Worm (Caenorhabditis elegans): ENCODE results near the gene W01C8.5.

DNA sequence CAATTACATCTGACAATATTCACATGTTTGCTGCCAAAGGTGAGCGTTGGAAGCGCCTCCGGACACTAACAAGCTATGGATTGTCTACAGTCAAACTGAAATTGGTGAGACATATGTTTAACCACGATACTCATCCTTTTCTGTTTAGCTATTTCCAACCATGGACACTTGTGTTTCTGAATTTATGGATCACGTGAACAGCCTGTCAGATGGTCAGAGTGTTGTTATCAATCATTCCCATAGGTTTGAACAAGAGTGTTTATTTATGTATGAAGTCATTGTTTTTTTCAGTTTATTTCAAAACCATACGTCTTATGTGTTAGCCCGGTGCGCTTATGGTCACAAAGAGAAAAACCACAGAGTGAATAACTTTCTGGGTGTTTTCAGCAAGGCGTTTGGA, 18.3 kb upstream of the W01C8.5 start:
- TF ChIP-seq madf-8 (GFP tag; conservative IDR thresholded peaks at IDR 0.05) (no peak), nhr-27 (tag; optimal IDR thresholded peaks at IDR 0.05) (no peak), lin-35 (GFP tag; optimal IDR thresholded peaks at IDR 0.05) (no peak), ztf-25 (GFP tag; IDR thresholded peaks at IDR 0.05) (no peak), let-526 (GFP tag; IDR thresholded peaks at IDR 0.05) (no peak)
